Worm (Caenorhabditis elegans) whole organism, midembryonic: ENCODE data around the gene srw-68.
A peak's percentile ranks its signal among the peaks of the same experiment; 100 is the strongest.

Source experiments
- T22C8.4 ChIP-seq: fragments of 200-800 bp; sonication (Bioruptor generic); IDR thresholded peaks from 2 replicates; pipeline ENCODE4 v1.3.6; 2022; ENCODE audit warnings: missing genetic modification characterization, missing compliant biosample characterization
- cog-1 ChIP-seq: sonication (generic microtip); optimal IDR thresholded peaks from 2 replicates; lab custom pipeline; 2016; ENCODE audit warnings: missing genetic modification characterization, missing compliant biosample characterization
- flt-1 ChIP-seq: fragments of 200-800 bp; sonication (Bioruptor generic); IDR thresholded peaks from 2 replicates; pipeline ENCODE4 v1.3.6; 2022; ENCODE audit warnings: missing genetic modification characterization, missing compliant biosample characterization
- klf-2 ChIP-seq: fragments of 200-800 bp; sonication (Bioruptor generic); conservative IDR thresholded peaks from 2 replicates; pipeline ENCODE4 v1.3.6; 2022; ENCODE audit warnings: missing genetic modification reagents, missing genetic modification characterization, missing compliant biosample characterization
- med-1 ChIP-seq: sonication (generic microtip); optimal IDR thresholded peaks from 2 replicates; lab custom pipeline; 2017; ENCODE audit warnings: missing genetic modification characterization, mild to moderate bottlenecking, missing compliant biosample characterization, antibody characterized with exemption, missing genetic modification reagents; ENCODE audit not compliant: insufficient read depth
- ref-1 ChIP-seq: fragments of 200-800 bp; sonication (Bioruptor generic); conservative IDR thresholded peaks from 2 replicates; pipeline ENCODE4 v1.3.6; 2022; ENCODE audit warnings: missing genetic modification reagents, missing genetic modification characterization, missing compliant biosample characterization
- tab-1 ChIP-seq: fragments of 200-800 bp; sonication (Bioruptor generic); IDR thresholded peaks from 2 replicates; pipeline ENCODE4 v1.3.6; 2022; ENCODE audit warnings: missing genetic modification characterization, missing compliant biosample characterization
- ztf-23 ChIP-seq: fragments of 200-800 bp; sonication (Bioruptor generic); IDR thresholded peaks from 2 replicates; pipeline ENCODE4 v1.3.6; 2022; ENCODE audit warnings: missing genetic modification reagents, missing genetic modification characterization, missing compliant biosample characterization
- ztf-29 ChIP-seq: fragments of 200-800 bp; sonication (Bioruptor generic); IDR thresholded peaks from 2 replicates; pipeline ENCODE4 v1.3.6; 2022; ENCODE audit warnings: missing genetic modification reagents, missing genetic modification characterization, missing compliant biosample characterization

srw-68 gene

DNA sequence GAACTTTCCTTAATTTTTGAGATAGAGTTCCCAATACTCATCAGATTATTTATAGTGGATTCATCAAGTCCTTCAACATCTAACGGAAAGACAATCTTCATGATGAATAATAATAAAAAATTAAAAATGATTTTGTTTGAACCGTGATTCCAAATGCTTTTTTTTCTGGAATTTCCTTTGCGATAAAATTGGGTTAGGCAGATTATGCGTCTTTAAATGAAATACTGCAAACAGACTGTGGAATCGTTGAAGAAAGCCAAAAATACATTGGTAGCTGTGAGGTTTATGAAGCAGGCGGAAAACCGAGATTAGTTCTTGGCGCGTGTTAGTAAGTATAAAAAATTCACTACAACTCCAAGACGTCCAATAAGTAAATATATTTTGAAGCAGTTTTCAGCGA lies at the start of gene srw-68:
srw-68 (minus strand) TSS at position 101 of the 400 bp plus-strand sequence.
- TF ChIP-seq ztf-29 (GFP tag; lab: Robert Waterston, UW): no peak
- TF ChIP-seq ref-1 (GFP tag; lab: Robert Waterston, UW): no peak
- no peak for TF ChIP-seq cog-1 (tag; lab: Kevin White, UChicago)
- no peak for TF ChIP-seq flt-1 (GFP tag; lab: Robert Waterston, UW)

- TF ChIP-seq klf-2 (GFP tag; lab: Robert Waterston, UW) (no peak), tab-1 (GFP tag; lab: Robert Waterston, UW) (no peak), ztf-29 (GFP tag; lab: Robert Waterston, UW) (no peak), flt-1 (GFP tag; lab: Robert Waterston, UW) (no peak), T22C8.4 (GFP tag; lab: Robert Waterston, UW) (no peak), ztf-23 (GFP tag; lab: Robert Waterston, UW) (no peak), ref-1 (GFP tag; lab: Robert Waterston, UW) (no peak), med-1 (GFP tag; lab: Kevin White, UChicago) (no peak), cog-1 (tag; lab: Kevin White, UChicago) (no peak)
Measured at ce11 chrV:7472815-7473214, 46.3 kb upstream of the srw-68 start, which contains the start of gene str-28. Gene str-28 (minus strand): TSS chrV:7472915.

DNA sequence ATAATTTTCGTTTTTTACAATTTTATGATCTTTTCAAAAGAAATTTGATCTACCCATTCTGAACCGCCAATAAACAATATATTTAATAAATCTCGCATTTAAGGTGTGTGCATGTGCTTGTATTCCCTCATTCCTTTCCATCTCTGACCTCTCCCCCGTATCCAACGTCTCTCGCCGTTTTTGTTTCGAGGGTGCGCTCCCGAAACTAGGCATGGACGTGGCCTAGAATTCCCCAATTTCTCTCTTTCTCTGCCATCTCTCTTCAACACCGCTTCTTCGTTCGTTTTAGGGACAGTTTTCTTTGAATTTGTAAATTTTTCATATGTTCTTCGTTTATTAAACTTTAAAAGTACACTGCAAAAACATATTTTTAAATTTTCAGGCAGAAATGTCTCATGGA lies 39.0 kb upstream of the srw-68 start, which contains the start of gene F25E5.1:
F25E5.1 (plus strand) TSS at position 376 of the 400 bp plus-strand sequence.
- 0 out of 2 replicates have a peak, but pooled peaks have one; percentile 57 for TF ChIP-seq ztf-23 (GFP tag; lab: Robert Waterston, UW)
- TF ChIP-seq T22C8.4 (GFP tag; lab: Robert Waterston, UW): no peak
- no peak for TF ChIP-seq flt-1 (GFP tag; lab: Robert Waterston, UW)
- no peak for TF ChIP-seq tab-1 (GFP tag; lab: Robert Waterston, UW)
- TF ChIP-seq med-1 (GFP tag; lab: Kevin White, UChicago): no peak
- TF ChIP-seq ref-1 (GFP tag; lab: Robert Waterston, UW): no peak
- no peak for TF ChIP-seq ztf-29 (GFP tag; lab: Robert Waterston, UW)
- TF ChIP-seq klf-2 (GFP tag; lab: Robert Waterston, UW): no peak
- peak; percentile 27 for TF ChIP-seq cog-1 (tag; lab: Kevin White, UChicago)

DNA sequence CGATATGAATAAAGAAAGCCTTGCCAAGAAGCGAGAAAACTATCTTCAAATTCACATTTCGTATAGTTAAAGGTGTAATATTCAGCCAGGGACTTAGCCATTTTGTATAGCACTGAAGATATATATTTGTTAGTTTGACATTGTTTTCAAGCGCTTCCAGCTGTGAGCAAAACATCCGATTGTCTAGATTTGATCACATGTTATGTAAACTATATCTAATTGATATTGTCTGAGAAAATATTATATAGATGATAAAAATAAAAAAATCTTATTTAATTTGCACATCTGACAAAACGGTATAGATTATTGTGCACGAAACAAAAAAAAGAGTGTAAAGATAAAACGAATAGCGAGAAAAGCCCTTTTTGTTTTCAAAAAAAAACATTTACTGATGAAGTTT lies 38.2 kb upstream of the srw-68 start, which contains the start of gene srh-89:
srh-89 (minus strand) TSS at position 101 of the 400 bp plus-strand sequence.
- TF ChIP-seq klf-2 (GFP tag; lab: Robert Waterston, UW) (no peak), med-1 (GFP tag; lab: Kevin White, UChicago) (no peak), ztf-29 (GFP tag; lab: Robert Waterston, UW) (no peak), ref-1 (GFP tag; lab: Robert Waterston, UW) (no peak), tab-1 (GFP tag; lab: Robert Waterston, UW) (no peak), cog-1 (tag; lab: Kevin White, UChicago) (no peak), ztf-23 (GFP tag; lab: Robert Waterston, UW) (no peak), T22C8.4 (GFP tag; lab: Robert Waterston, UW) (no peak), flt-1 (GFP tag; lab: Robert Waterston, UW) (no peak)

DNA sequence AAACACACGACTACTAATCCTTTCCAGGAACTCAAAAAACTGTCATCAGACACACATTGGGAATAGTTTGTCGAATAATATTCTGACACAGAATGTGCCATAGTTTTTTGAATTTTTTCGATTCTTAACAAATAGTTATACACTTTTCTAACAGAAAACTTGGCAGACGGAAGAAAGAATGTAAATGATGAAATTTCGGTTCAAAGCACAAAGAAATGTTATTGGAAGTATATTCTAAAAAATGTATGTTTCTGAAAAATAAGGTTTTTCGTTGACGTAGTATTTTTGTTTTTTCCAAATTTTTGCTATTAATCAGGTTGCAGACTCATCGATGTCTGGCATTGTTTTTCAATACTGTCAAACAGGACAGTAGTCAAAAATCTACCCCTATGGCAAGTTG lies 34.4 kb upstream of the srw-68 start, which contains the start of gene srh-92:
srh-92 (minus strand) TSS at position 101 of the 400 bp plus-strand sequence.
- no peak for TF ChIP-seq cog-1 (tag; lab: Kevin White, UChicago)
- TF ChIP-seq T22C8.4 (GFP tag; lab: Robert Waterston, UW): no peak
- TF ChIP-seq med-1 (GFP tag; lab: Kevin White, UChicago): no peak
- no peak for TF ChIP-seq ref-1 (GFP tag; lab: Robert Waterston, UW)
- no peak for TF ChIP-seq flt-1 (GFP tag; lab: Robert Waterston, UW)
- no peak for TF ChIP-seq ztf-29 (GFP tag; lab: Robert Waterston, UW)
- TF ChIP-seq ztf-23 (GFP tag; lab: Robert Waterston, UW): no peak
- no peak for TF ChIP-seq klf-2 (GFP tag; lab: Robert Waterston, UW)
- no peak for TF ChIP-seq tab-1 (GFP tag; lab: Robert Waterston, UW)

- no peak for TF ChIP-seq ref-1 (GFP tag; lab: Robert Waterston, UW)
- TF ChIP-seq flt-1 (GFP tag; lab: Robert Waterston, UW): no peak
- TF ChIP-seq cog-1 (tag; lab: Kevin White, UChicago): no peak
- TF ChIP-seq ztf-23 (GFP tag; lab: Robert Waterston, UW): no peak
Measured at ce11 chrV:7455008-7455407, 28.5 kb upstream of the srw-68 start, which contains the start of gene F25E5.2. Gene F25E5.2 (plus strand): TSS chrV:7455308.

DNA sequence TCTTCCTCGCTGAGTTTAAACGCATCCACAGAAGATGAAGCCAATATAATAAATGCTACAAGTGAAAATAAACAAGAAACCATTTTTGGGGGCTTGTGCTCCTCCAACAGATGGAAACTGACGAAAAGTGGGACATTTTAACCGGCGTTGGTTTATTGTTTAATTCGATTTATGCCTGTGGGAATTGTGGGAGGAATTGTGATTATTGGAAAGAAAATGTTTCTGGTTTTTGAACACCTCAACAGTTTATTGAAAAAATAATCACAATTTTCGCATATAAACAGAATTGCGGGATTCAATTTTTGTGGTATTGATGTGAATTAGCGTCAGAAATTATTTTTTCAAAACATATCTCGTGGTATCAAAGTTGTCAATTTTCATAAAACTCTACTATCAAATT lies 27.7 kb upstream of the srw-68 start, which contains the start of gene try-8:
try-8 (minus strand) TSS at position 101 of the 400 bp plus-strand sequence.
- TF ChIP-seq ref-1 (GFP tag; lab: Robert Waterston, UW): no peak
- TF ChIP-seq T22C8.4 (GFP tag; lab: Robert Waterston, UW): no peak
- TF ChIP-seq cog-1 (tag; lab: Kevin White, UChicago): no peak
- no peak for TF ChIP-seq ztf-29 (GFP tag; lab: Robert Waterston, UW)
- no peak for TF ChIP-seq klf-2 (GFP tag; lab: Robert Waterston, UW)
- no peak for TF ChIP-seq ztf-23 (GFP tag; lab: Robert Waterston, UW)
- TF ChIP-seq tab-1 (GFP tag; lab: Robert Waterston, UW): no peak
- no peak for TF ChIP-seq med-1 (GFP tag; lab: Kevin White, UChicago)
- no peak for TF ChIP-seq flt-1 (GFP tag; lab: Robert Waterston, UW)

DNA sequence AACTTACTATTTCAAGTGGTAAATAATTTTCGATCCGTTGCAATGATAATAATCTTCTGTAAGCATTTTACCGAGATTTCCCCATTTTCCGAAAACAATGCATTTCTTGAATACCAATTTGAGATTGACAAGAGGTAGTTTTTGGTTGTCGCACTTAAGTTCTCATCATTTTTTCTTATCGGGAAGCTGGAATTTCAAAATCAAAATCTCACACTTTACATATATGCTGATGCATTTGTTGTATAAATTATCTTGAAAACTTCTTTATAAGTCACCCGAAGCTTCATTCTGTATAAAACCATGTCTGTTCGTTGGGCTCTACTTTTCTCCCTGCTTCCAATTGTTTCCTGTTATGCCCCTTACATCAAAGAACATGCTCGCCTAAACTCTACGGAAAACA lies 24.9 kb upstream of the srw-68 start, which contains the start of gene try-11:
try-11 (plus strand) TSS at position 301 of the 400 bp plus-strand sequence.
- no peak for TF ChIP-seq klf-2 (GFP tag; lab: Robert Waterston, UW)
- TF ChIP-seq med-1 (GFP tag; lab: Kevin White, UChicago): no peak
- no peak for TF ChIP-seq flt-1 (GFP tag; lab: Robert Waterston, UW)
- TF ChIP-seq cog-1 (tag; lab: Kevin White, UChicago): no peak
- no peak for TF ChIP-seq T22C8.4 (GFP tag; lab: Robert Waterston, UW)
- TF ChIP-seq ref-1 (GFP tag; lab: Robert Waterston, UW): no peak
- no peak for TF ChIP-seq tab-1 (GFP tag; lab: Robert Waterston, UW)
- no peak for TF ChIP-seq ztf-29 (GFP tag; lab: Robert Waterston, UW)
- no peak for TF ChIP-seq ztf-23 (GFP tag; lab: Robert Waterston, UW)
